Worm (Caenorhabditis elegans) whole organism, young adult: ENCODE measurements around the gene T27A10.5.

ENCODE experiments used
- D2030.7 ChIP-seq: fragments of 200-800 bp; sonication (Bioruptor generic); IDR thresholded peaks from 2 replicates; pipeline ENCODE4 v1.3.6; 2022; ENCODE audit warnings: missing genetic modification reagents, missing genetic modification characterization, missing compliant biosample characterization
- F22D6.2 ChIP-seq: sonication (generic microtip); optimal IDR thresholded peaks from 2 replicates; lab custom pipeline; 2016; ENCODE audit warnings: mild to moderate bottlenecking, missing genetic modification characterization, missing compliant biosample characterization
- F33H1.4 ChIP-seq: fragments of 200-800 bp; sonication (Bioruptor generic); IDR thresholded peaks from 2 replicates; pipeline ENCODE4 v1.3.6; 2022; ENCODE audit warnings: missing genetic modification reagents, missing genetic modification characterization, missing compliant biosample characterization
- F39B2.1 ChIP-seq: fragments of 200-800 bp; sonication (Bioruptor generic); IDR thresholded peaks from 2 replicates; pipeline ENCODE4 v1.3.6; 2022; ENCODE audit warnings: missing genetic modification reagents, missing genetic modification characterization, missing compliant biosample characterization
- F55B11.4 ChIP-seq: sonication (generic microtip); optimal IDR thresholded peaks from 2 replicates; lab custom pipeline; 2016; ENCODE audit warnings: missing compliant biosample characterization, missing genetic modification characterization, borderline replicate concordance; ENCODE audit not compliant: insufficient read depth
- K11D2.4 ChIP-seq: fragments of 200-800 bp; sonication (Bioruptor generic); IDR thresholded peaks from 2 replicates; pipeline ENCODE4 v1.3.6; 2022; ENCODE audit warnings: missing genetic modification reagents, missing genetic modification characterization, missing compliant biosample characterization
- K12H6.12 ChIP-seq: fragments of 200-800 bp; sonication (Bioruptor generic); optimal IDR thresholded peaks from 2 replicates; lab custom pipeline; 2018; ENCODE audit warnings: mild to moderate bottlenecking, missing genetic modification characterization, missing compliant biosample characterization
- Y95B8A.8 ChIP-seq: fragments of 200-800 bp; sonication (Bioruptor generic); IDR thresholded peaks from 2 replicates; pipeline ENCODE4 v1.3.6; 2022; ENCODE audit warnings: missing genetic modification reagents, missing genetic modification characterization, missing compliant biosample characterization
- akir-1 ChIP-seq: fragments of 200-800 bp; sonication (Bioruptor generic); optimal IDR thresholded peaks from 2 replicates; lab custom pipeline; 2018; ENCODE audit warnings: mild to moderate bottlenecking, missing genetic modification characterization, moderate library complexity, missing compliant biosample characterization
- ceh-27 ChIP-seq: fragments of 200-800 bp; sonication (Bioruptor generic); optimal IDR thresholded peaks from 2 replicates; lab custom pipeline; 2018; ENCODE audit warnings: mild to moderate bottlenecking, missing genetic modification characterization, moderate library complexity, missing compliant biosample characterization
- ceh-58 ChIP-seq: fragments of 200-800 bp; sonication (Bioruptor generic); IDR thresholded peaks from 2 replicates; pipeline ENCODE4 v1.3.6; 2022; ENCODE audit warnings: missing genetic modification characterization, missing compliant biosample characterization
- chd-7 ChIP-seq: sonication (generic microtip); optimal IDR thresholded peaks from 2 replicates; lab custom pipeline; 2016; ENCODE audit warnings: mild to moderate bottlenecking, missing genetic modification characterization, moderate library complexity, missing compliant biosample characterization
- dpff-1 ChIP-seq: sonication (generic microtip); optimal IDR thresholded peaks from 2 replicates; lab custom pipeline; 2017; ENCODE audit warnings: mild to moderate bottlenecking, missing genetic modification characterization, missing compliant biosample characterization
- efl-1 ChIP-seq: fragments of 150-350 bp; optimal IDR thresholded peaks from 2 replicates; lab custom pipeline; 2014; ENCODE audit warnings: missing biosample characterization, missing genetic modification reagents, missing genetic modification characterization
- hlh-26 ChIP-seq: fragments of 200-800 bp; sonication (Bioruptor generic); conservative IDR thresholded peaks from 2 replicates; pipeline ENCODE4 v1.3.6; 2022; ENCODE audit warnings: missing genetic modification reagents, missing genetic modification characterization, missing compliant biosample characterization
- hmg-1.2 ChIP-seq: fragments of 200-800 bp; sonication (Bioruptor generic); IDR thresholded peaks from 2 replicates; pipeline ENCODE4 v1.3.6; 2022; ENCODE audit warnings: missing genetic modification reagents, missing genetic modification characterization, missing compliant biosample characterization
- hmg-20 ChIP-seq: fragments of 200-800 bp; sonication (Bioruptor generic); IDR thresholded peaks from 2 replicates; pipeline ENCODE4 v1.3.6; 2022; ENCODE audit warnings: missing genetic modification reagents, missing genetic modification characterization, missing compliant biosample characterization
- hsf-1 ChIP-seq: fragments of 200-800 bp; sonication (Bioruptor generic); IDR thresholded peaks from 2 replicates; pipeline ENCODE4 v1.3.6; 2022; ENCODE audit warnings: missing genetic modification reagents, missing genetic modification characterization, missing compliant biosample characterization
- lag-1 ChIP-seq: fragments of 200-800 bp; sonication (Bioruptor generic); IDR thresholded peaks from 2 replicates; pipeline ENCODE4 v1.3.6; 2022; ENCODE audit warnings: missing genetic modification reagents, missing genetic modification characterization, missing compliant biosample characterization
- let-526 ChIP-seq: fragments of 200-800 bp; sonication (Bioruptor generic); IDR thresholded peaks from 2 replicates; pipeline ENCODE4 v1.3.6; 2022; ENCODE audit warnings: missing genetic modification reagents, missing genetic modification characterization, missing compliant biosample characterization
- let-607 ChIP-seq, 2 experiments: fragments of 200-800 bp in 1 of 2; sonication (Bioruptor generic) in 1 of 2; sonication (generic microtip) in 1 of 2; optimal IDR thresholded peaks; 2 replicates each; lab custom pipeline; 2016 to 2018; ENCODE audit warnings: mild to moderate bottlenecking in 2 of 2, missing compliant biosample characterization in 2 of 2, missing genetic modification characterization in 2 of 2, moderate library complexity in 2 of 2, missing genotype in 1 of 2
- lin-54 ChIP-seq: fragments of 200-800 bp; sonication (Bioruptor generic); optimal IDR thresholded peaks from 2 replicates; lab custom pipeline; 2018; ENCODE audit warnings: mild to moderate bottlenecking, missing genetic modification characterization, missing compliant biosample characterization
- lir-1 ChIP-seq: fragments of 200-800 bp; sonication (Bioruptor generic); conservative IDR thresholded peaks from 2 replicates; pipeline ENCODE4 v1.3.6; 2022; ENCODE audit warnings: missing genetic modification reagents, missing genetic modification characterization, missing compliant biosample characterization
- madf-8 ChIP-seq: fragments of 200-800 bp; sonication (Bioruptor generic); conservative IDR thresholded peaks from 2 replicates; pipeline ENCODE4 v1.3.6; 2022; ENCODE audit warnings: missing genetic modification reagents, missing genetic modification characterization, missing compliant biosample characterization
- mcd-1 ChIP-seq: fragments of 200-800 bp; sonication (Bioruptor generic); IDR thresholded peaks from 2 replicates; pipeline ENCODE4 v1.3.6; 2022; ENCODE audit warnings: missing genetic modification reagents, missing genetic modification characterization, missing compliant biosample characterization
- mes-4 ChIP-seq: sonication (generic microtip); optimal IDR thresholded peaks from 2 replicates; lab custom pipeline; 2016; ENCODE audit warnings: missing genotype, missing genetic modification characterization, missing compliant biosample characterization
- mxl-1 ChIP-seq: sonication (generic microtip); optimal IDR thresholded peaks from 2 replicates; lab custom pipeline; 2016; ENCODE audit warnings: missing genetic modification characterization, missing compliant biosample characterization
- nfya-1 ChIP-seq: sonication (generic microtip); optimal IDR thresholded peaks from 2 replicates; lab custom pipeline; 2017; ENCODE audit warnings: antibody characterized with exemption, missing compliant biosample characterization, missing genetic modification characterization, borderline replicate concordance; ENCODE audit not compliant: insufficient read depth
- nfyb-1 ChIP-seq: fragments of 200-800 bp; sonication (Bioruptor generic); IDR thresholded peaks from 2 replicates; pipeline ENCODE4 v1.3.6; 2022; ENCODE audit warnings: missing genetic modification reagents, missing genetic modification characterization, missing compliant biosample characterization
- nhr-120 ChIP-seq: fragments of 200-800 bp; sonication (Bioruptor generic); IDR thresholded peaks from 2 replicates; pipeline ENCODE4 v1.3.6; 2022; ENCODE audit warnings: missing genetic modification characterization, missing compliant biosample characterization
- nhr-179 ChIP-seq: sonication (generic microtip); optimal IDR thresholded peaks from 2 replicates; lab custom pipeline; 2016; ENCODE audit warnings: mild to moderate bottlenecking, missing genetic modification characterization, missing compliant biosample characterization
- nhr-80 ChIP-seq: sonication (generic microtip); optimal IDR thresholded peaks from 2 replicates; lab custom pipeline; 2016; ENCODE audit warnings: missing genetic modification characterization, missing compliant biosample characterization
- rpc-1 ChIP-seq, 2 experiments: fragments of 150-350 bp in 1 of 2; sonication (generic microtip) in 1 of 2; optimal IDR thresholded peaks; 2 replicates each; lab custom pipeline; 2014 to 2018; ENCODE audit warnings: missing biosample characterization in 1 of 2, missing genetic modification characterization in 1 of 2, missing genetic modification reagents in 1 of 2, missing genotype in 1 of 2
- unc-130 ChIP-seq: sonication (generic microtip); optimal IDR thresholded peaks from 2 replicates; lab custom pipeline; 2016; ENCODE audit warnings: missing genetic modification reagents, missing genetic modification characterization, missing compliant biosample characterization
- xnd-1 ChIP-seq: sonication (generic microtip); optimal IDR thresholded peaks from 2 replicates; lab custom pipeline; 2016; ENCODE audit warnings: missing genotype, missing genetic modification reagents, missing genetic modification characterization, missing compliant biosample characterization
- zim-3 ChIP-seq: sonication (generic microtip); optimal IDR thresholded peaks from 2 replicates; lab custom pipeline; 2017; ENCODE audit warnings: mild to moderate bottlenecking, missing genetic modification characterization, moderate library complexity, missing compliant biosample characterization
- ztf-3 ChIP-seq: fragments of 200-800 bp; sonication (Bioruptor generic); optimal IDR thresholded peaks from 2 replicates; lab custom pipeline; 2018; ENCODE audit warnings: mild to moderate bottlenecking, missing genetic modification characterization, missing compliant biosample characterization

T27A10.5 gene

ce11 chrX:3538067-3538466 is 35.3 kb downstream of the T27A10.5 start:
- TF ChIP-seq F39B2.1 (GFP tag; lab: Robert Waterston, UW): no peak
- no peak for TF ChIP-seq rpc-1 (optimal IDR thresholded peaks at IDR 0.05; lab: Kevin White, UChicago)
- no peak for TF ChIP-seq rpc-1 (tag; optimal IDR thresholded peaks at IDR 0.05; lab: Kevin White, UChicago)
- no peak for TF ChIP-seq dpff-1 (tag; lab: Kevin White, UChicago)
- TF ChIP-seq K11D2.4 (GFP tag; lab: Robert Waterston, UW): no peak
- TF ChIP-seq mcd-1 (GFP tag; lab: Robert Waterston, UW): no peak
- TF ChIP-seq xnd-1 (tag; lab: Kevin White, UChicago): no peak
- no peak for TF ChIP-seq chd-7 (tag; lab: Kevin White, UChicago)
- TF ChIP-seq mes-4: no peak
- no peak for TF ChIP-seq F55B11.4 (tag; lab: Kevin White, UChicago)

DNA sequence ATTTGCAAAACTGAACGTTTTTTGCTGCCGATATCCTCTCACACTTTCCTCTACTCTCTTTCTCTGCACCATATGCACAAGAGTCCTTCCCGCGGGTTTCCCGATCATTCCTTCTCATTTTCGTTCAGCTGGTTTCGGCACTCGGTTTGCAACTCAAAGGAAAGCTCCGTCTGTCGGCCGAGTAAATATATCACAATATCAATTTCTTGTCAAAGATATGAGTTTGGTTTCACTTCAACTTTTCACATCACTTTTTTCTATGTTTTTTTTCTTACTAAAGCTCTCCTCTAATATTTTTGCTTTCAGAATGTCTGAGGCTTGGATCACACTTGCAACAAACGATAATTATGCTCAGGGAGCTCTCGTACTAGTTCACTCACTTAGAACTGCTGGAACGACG is 36.0 kb downstream of the T27A10.5 start, which contains the start of gene gyg-1:
Gene gyg-1 (plus strand): TSS at position 301 of the 400 bp plus-strand sequence.
- TF ChIP-seq mxl-1 (tag; lab: Kevin White, UChicago) (no peak), F39B2.1 (GFP tag; lab: Robert Waterston, UW) (no peak), nfyb-1 (no peak), efl-1 (GFP tag; lab: Kevin White, UChicago) (no peak), ceh-27 (GFP tag; lab: Kevin White, UChicago) (no peak), D2030.7 (GFP tag; lab: Robert Waterston, UW) (no peak), let-526 (GFP tag; lab: Robert Waterston, UW) (no peak), lag-1 (GFP tag; lab: Robert Waterston, UW) (no peak), nfya-1 (no peak), Y95B8A.8 (GFP tag; lab: Robert Waterston, UW) (no peak), ztf-3 (GFP tag; lab: Kevin White, UChicago) (no peak)

DNA sequence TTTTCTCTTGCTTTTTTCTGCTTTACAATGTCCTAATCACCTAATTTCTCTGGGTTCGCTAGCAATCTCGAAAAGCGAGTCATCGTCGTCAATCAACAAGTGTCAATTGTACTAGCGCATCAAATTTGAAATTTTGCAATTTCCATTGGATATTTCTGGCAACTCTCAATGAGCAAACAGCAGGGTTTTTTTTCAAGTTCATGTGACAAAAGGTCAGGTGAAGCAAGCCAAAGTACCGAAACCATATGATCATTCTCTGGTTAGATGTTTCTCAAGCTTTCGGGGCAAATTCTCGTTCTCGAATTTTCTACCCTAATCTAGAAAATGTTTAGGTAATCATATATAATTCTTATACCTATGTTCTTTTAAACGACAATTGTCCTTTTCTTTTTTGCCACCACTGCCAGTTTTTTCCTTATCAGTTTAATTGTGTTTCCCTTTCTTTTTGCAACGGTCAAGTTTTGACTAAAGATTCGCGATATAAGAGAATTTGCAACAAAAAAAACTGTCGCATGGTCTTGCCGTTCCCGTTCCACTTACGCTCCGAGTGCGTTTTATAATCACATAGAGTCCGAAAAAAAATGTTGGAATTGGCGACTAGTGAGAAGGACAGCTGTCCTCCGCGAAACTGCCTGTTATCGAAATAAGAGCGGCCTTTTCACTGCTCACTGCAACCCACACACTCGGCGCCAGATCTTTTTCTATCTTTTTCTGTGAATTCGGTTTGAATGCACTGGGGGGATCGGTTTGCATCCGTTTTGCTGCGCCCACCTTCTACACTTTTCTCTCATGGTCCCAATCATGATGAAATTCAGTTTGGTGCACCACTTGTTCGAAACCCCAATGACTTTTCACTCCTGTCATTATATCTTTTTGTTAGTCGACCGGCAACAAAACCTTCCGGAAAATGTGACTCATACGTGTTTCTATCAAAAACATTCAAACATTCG is 36.8 kb downstream of the T27A10.5 start:
- no peak for TF ChIP-seq K12H6.12 (tag; lab: Kevin White, UChicago)
- peak; percentile 80 for TF ChIP-seq hsf-1 (GFP tag; lab: Robert Waterston, UW)
- peak; percentile 10 for TF ChIP-seq nhr-80

ce11 chrX:3535505-3535904 is 37.9 kb downstream of the T27A10.5 start:
- no peak for TF ChIP-seq madf-8 (GFP tag; lab: Robert Waterston, UW)
- no peak for TF ChIP-seq ceh-58
- no peak for TF ChIP-seq lin-54 (GFP tag; lab: Kevin White, UChicago)
- no peak for TF ChIP-seq rpc-1 (optimal IDR thresholded peaks at IDR 0.05; lab: Kevin White, UChicago)
- no peak for TF ChIP-seq rpc-1 (tag; optimal IDR thresholded peaks at IDR 0.05; lab: Kevin White, UChicago)
- no peak for TF ChIP-seq F22D6.2
- no peak for TF ChIP-seq lir-1 (GFP tag; lab: Robert Waterston, UW)
- no peak for TF ChIP-seq hmg-1.2 (GFP tag; lab: Robert Waterston, UW)
- TF ChIP-seq hmg-20 (GFP tag; lab: Robert Waterston, UW): no peak
- TF ChIP-seq unc-130 (GFP tag; lab: Kevin White, UChicago): no peak
- no peak for TF ChIP-seq akir-1 (GFP tag; lab: Kevin White, UChicago)
- no peak for TF ChIP-seq let-607 (tag; optimal IDR thresholded peaks at IDR 0.05; lab: Kevin White, UChicago)
- no peak for TF ChIP-seq F33H1.4 (GFP tag; lab: Robert Waterston, UW)
- no peak for TF ChIP-seq nhr-179 (tag; lab: Kevin White, UChicago)
- TF ChIP-seq nhr-120 (GFP tag; lab: Robert Waterston, UW): no peak
- no peak for TF ChIP-seq zim-3 (tag; lab: Kevin White, UChicago)
- TF ChIP-seq hlh-26 (GFP tag; lab: Robert Waterston, UW): no peak
- TF ChIP-seq, all 124 proteins: peak for 0
